Worm (Caenorhabditis elegans): ENCODE data around the gene metl-9.

DNA sequence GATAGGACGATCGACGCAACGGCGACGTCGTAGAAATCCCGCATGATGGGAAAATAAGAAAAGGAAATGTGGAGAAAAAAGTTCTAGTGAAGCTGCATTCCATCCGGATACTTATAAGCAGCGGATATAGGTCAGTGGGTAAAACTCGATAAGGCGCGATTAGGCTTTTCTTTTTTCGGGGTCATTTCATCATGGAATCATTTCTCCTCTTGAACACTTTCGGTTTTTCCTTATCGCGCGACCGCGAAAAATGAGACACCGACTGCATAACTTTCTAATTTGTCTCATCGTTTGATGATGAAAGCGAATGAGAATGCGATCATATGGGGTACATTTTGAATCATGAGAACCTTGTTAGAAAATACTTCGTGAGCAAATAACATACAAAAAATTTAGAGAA is 28.6 kb downstream of the metl-9 start, which contains the start of gene dpy-8:
- TF ChIP-seq lin-39 (tag; optimal IDR thresholded peaks at IDR 0.05) (no peak), skn-1 (tag; optimal IDR thresholded peaks at IDR 0.05) (no peak), zag-1 (tag; optimal IDR thresholded peaks at IDR 0.05) (no peak), sea-2 (GFP tag; optimal IDR thresholded peaks at IDR 0.05) (no peak), nhr-28 (tag; optimal IDR thresholded peaks at IDR 0.05) (no peak), fkh-10 (GFP tag; optimal IDR thresholded peaks at IDR 0.05) (no peak), aly-2 (tag; optimal IDR thresholded peaks at IDR 0.05) (no peak)
